Fruit fly (Drosophila melanogaster) whole organism, pupa: ENCODE results near the gene CG3808.
A peak's percentile ranks its signal among the peaks of the same experiment; 100 is the strongest.

ENCODE experiments used
- CG10348 ChIP-seq: fragments of 200-800 bp; sonication (Bioruptor generic); IDR thresholded peaks from 2 replicates; pipeline ENCODE4 v1.3.6; 2022; ENCODE audit warnings: missing biosample characterization, missing genetic modification characterization
- CG12605 ChIP-seq: fragments of 200-800 bp; sonication (Bioruptor generic); IDR thresholded peaks from 2 replicates; pipeline ENCODE4 v1.3.6; 2022; ENCODE audit warnings: missing biosample characterization, missing genetic modification characterization
- CG13204 ChIP-seq: fragments of 200-800 bp; sonication (Bioruptor generic); optimal IDR thresholded peaks from 2 replicates; lab custom pipeline; 2018; ENCODE audit warnings: missing biosample characterization, mild to moderate bottlenecking, missing genetic modification characterization, moderate library complexity
- CG14655 ChIP-seq: fragments of 200-800 bp; sonication (Bioruptor generic); optimal IDR thresholded peaks from 3 replicates; lab custom pipeline; 2017; ENCODE audit warnings: mild to moderate bottlenecking, missing biosample characterization, missing genetic modification reagents, missing genetic modification characterization
- CG15710 ChIP-seq: fragments of 200-800 bp; sonication (Bioruptor generic); optimal IDR thresholded peaks from 2 replicates; lab custom pipeline; 2018; ENCODE audit warnings: missing biosample characterization, mild to moderate bottlenecking, missing genetic modification characterization, moderate library complexity
- CG17806 ChIP-seq: fragments of 200-800 bp; sonication (Bioruptor generic); optimal IDR thresholded peaks from 2 replicates; lab custom pipeline; 2018; ENCODE audit warnings: missing biosample characterization, mild to moderate bottlenecking, missing genetic modification characterization, moderate library complexity
- CG32121 ChIP-seq: fragments of 200-800 bp; sonication (Bioruptor generic); IDR thresholded peaks from 2 replicates; pipeline ENCODE4 v1.3.6; 2022; ENCODE audit warnings: missing biosample characterization, missing genetic modification characterization
- CG34367 ChIP-seq: fragments of 200-800 bp; sonication (Bioruptor generic); optimal IDR thresholded peaks from 2 replicates; lab custom pipeline; 2018; ENCODE audit warnings: missing biosample characterization, mild to moderate bottlenecking, missing genetic modification characterization
- CG4496 ChIP-seq: fragments of 200-800 bp; sonication (Bioruptor generic); IDR thresholded peaks from 3 replicates; pipeline ENCODE4 v1.3.6; 2022; ENCODE audit warnings: missing biosample characterization, missing genetic modification characterization
- CG8159 ChIP-seq: fragments of 200-800 bp; sonication (Bioruptor generic); optimal IDR thresholded peaks from 3 replicates; lab custom pipeline; 2018; ENCODE audit warnings: missing biosample characterization, mild to moderate bottlenecking, missing genetic modification characterization, moderate library complexity
- CG8301 ChIP-seq: fragments of 200-800 bp; sonication (Bioruptor generic); optimal IDR thresholded peaks from 2 replicates; lab custom pipeline; 2018; ENCODE audit warnings: missing biosample characterization, mild to moderate bottlenecking, missing genetic modification characterization
- CG9948 ChIP-seq: fragments of 200-800 bp; sonication (Bioruptor generic); optimal IDR thresholded peaks from 2 replicates; lab custom pipeline; 2018; ENCODE audit warnings: missing biosample characterization, mild to moderate bottlenecking, missing genetic modification characterization, moderate library complexity
- D1 ChIP-seq: fragments of 200-800 bp; sonication (Bioruptor generic); optimal IDR thresholded peaks from 2 replicates; lab custom pipeline; 2018; ENCODE audit warnings: missing biosample characterization, mild to moderate bottlenecking, missing genetic modification characterization, moderate library complexity
- EcR ChIP-seq: fragments of 200-800 bp; sonication (Bioruptor generic); optimal IDR thresholded peaks from 3 replicates; lab custom pipeline; 2019; ENCODE audit warnings: missing biosample characterization, missing genetic modification characterization, mild to moderate bottlenecking, moderate library complexity, missing genetic modification reagents
- Ets98B ChIP-seq: fragments of 200-800 bp; sonication (Bioruptor generic); IDR thresholded peaks from 2 replicates; pipeline ENCODE4 v1.3.6; 2022; ENCODE audit warnings: missing biosample characterization, missing genetic modification characterization
- Pif1A ChIP-seq: fragments of 200-800 bp; sonication (Bioruptor generic); optimal IDR thresholded peaks from 3 replicates; lab custom pipeline; 2016; ENCODE audit warnings: missing biosample characterization, missing genetic modification characterization
- Pif1B ChIP-seq: fragments of 200-800 bp; sonication (Bioruptor generic); optimal IDR thresholded peaks from 3 replicates; lab custom pipeline; 2016; ENCODE audit warnings: missing biosample characterization, missing genetic modification characterization
- Snoo ChIP-seq: fragments of 200-800 bp; sonication (Bioruptor generic); optimal IDR thresholded peaks from 3 replicates; lab custom pipeline; 2017; ENCODE audit warnings: missing biosample characterization, mild to moderate bottlenecking, missing genetic modification characterization, inconsistent platforms
- fd96Ca ChIP-seq: fragments of 200-800 bp; sonication (Bioruptor generic); IDR thresholded peaks from 3 replicates; pipeline ENCODE4 v1.3.6; 2022; ENCODE audit warnings: missing biosample characterization, missing genetic modification characterization
- gl ChIP-seq: fragments of 200-800 bp; sonication (Bioruptor generic); optimal IDR thresholded peaks from 2 replicates; lab custom pipeline; 2018; ENCODE audit warnings: missing biosample characterization, mild to moderate bottlenecking, missing genetic modification characterization
- rn ChIP-seq: fragments of 200-800 bp; sonication (Bioruptor generic); IDR thresholded peaks from 2 replicates; pipeline ENCODE4 v1.3.6; 2022; ENCODE audit warnings: missing biosample characterization, missing genetic modification characterization

Gene CG3808

DNA sequence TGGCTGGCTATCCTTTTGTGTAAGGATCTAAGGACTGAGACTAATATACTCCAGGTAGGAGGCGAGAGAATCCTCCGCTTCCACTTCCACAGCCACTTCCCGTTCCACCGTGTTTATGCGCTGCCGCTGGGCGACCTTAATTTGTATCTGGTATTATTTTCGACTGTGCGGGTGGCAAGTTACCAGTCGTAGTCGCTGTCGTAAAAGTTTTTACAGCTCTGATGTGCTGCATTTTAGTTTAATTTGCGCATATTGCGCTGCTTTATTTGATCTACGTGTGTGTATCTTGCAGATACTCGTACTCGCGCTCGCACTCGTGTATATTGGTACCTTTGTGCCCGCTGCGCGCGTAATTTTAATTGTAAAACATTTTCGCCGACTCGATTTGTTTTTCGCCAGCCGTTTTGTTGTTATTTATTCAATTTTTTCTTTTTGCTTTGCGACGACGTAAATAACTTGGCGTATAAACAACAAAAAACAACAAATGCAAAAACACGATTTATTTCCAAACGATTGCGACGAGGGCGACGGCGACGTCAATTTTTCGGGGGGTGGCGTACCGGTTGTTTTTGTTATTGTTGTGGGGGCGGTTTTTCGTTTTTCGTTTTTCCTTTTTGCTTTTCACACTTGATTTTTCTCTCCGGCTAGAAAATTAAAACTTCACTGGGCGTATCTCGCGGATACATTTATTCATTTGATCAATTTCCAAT is 44.3 kb upstream of the CG3808 start:
- no peak for TF ChIP-seq CG13204 (GFP tag; lab: Kevin White, UChicago)
- TF ChIP-seq gl (tag; lab: Kevin White, UChicago): no peak
- no peak for TF ChIP-seq CG15710 (tag; lab: Kevin White, UChicago)
- no peak for TF ChIP-seq CG8159 (tag; lab: Kevin White, UChicago)
- no peak for TF ChIP-seq CG9948 (tag; lab: Kevin White, UChicago)
- peak; percentile 35; the same call in 1 of the 3 replicates for TF ChIP-seq CG4496 (GFP tag; lab: Robert Waterston, UW)

DNA sequence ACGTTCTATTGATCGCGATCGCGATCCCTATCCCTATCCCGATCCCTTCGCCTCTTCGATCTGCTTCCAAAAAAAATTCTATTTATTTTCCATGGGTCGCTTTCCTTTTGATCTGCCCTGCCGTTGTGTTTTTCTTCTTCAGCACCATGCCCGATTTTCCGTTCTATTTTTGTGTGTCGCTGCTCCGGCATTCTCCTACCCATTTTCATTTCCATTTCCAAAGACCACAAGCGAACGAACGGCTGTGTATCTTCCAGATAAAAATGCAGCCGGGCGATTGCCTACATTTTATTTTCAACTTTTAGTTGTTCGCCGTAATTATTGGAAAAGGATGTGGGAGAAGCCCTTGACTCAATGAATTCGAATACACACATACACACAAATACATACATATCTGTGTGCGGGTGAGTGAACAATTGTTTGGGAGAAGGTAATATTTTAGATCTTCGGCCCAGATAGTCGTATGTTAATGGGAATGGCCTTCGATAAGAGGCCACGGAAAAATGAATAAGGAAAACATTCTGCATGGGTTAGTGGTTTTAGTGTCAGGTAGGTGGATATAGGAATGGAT is 43.1 kb upstream of the CG3808 start:
- TF ChIP-seq CG17806 (tag; lab: Kevin White, UChicago) (no peak), CG15710 (tag; lab: Kevin White, UChicago) (no peak)

DNA sequence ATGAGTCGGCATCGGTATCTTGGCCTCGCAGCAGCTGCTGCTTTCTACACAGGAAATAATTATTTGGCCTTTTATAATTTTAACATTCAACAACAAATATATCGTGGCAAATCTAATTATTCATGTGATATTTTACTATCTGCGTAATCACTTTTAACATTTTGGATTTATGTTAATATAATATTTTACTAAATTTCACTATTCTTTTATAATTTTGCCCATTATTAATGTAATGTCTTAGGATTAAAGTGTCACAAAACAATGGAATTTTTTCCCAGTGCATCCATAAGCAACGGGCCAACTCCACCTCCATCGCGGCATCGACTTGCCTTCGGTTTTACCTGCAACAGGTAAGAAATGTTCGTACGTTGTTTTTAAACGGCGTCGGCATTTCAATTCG is 42.1 kb upstream of the CG3808 start:
- TF ChIP-seq Pif1B (GFP tag; lab: Kevin White, UChicago) (peak; percentile 91), gl (tag; lab: Kevin White, UChicago) (peak; percentile 80), D1 (tag; lab: Kevin White, UChicago) (peak; percentile 95), CG34367 (peak; percentile 93), CG10348 (GFP tag; lab: Robert Waterston, UW) (peak; percentile 38; the same call in 1 of the 2 replicates), CG8301 (tag; lab: Kevin White, UChicago) (peak; percentile 95), EcR (no peak), Snoo (tag; lab: Kevin White, UChicago) (peak; percentile 93), CG14655 (peak; percentile 96), Pif1A (peak; percentile 84), fd96Ca (GFP tag; lab: Robert Waterston, UW) (peak; percentile 61; the same call in 1 of the 3 replicates), CG13204 (GFP tag; lab: Kevin White, UChicago) (no peak), CG8159 (tag; lab: Kevin White, UChicago) (peak; percentile 98), rn (GFP tag; lab: Robert Waterston, UW) (peak; percentile 79), CG32121 (GFP tag; lab: Robert Waterston, UW) (peak; percentile 88), CG12605 (GFP tag; lab: Robert Waterston, UW) (peak; percentile 84), CG4496 (GFP tag; lab: Robert Waterston, UW) (peak; percentile 85), CG17806 (tag; lab: Kevin White, UChicago) (peak; percentile 96), CG9948 (tag; lab: Kevin White, UChicago) (peak; percentile 97), CG15710 (tag; lab: Kevin White, UChicago) (peak; percentile 97), Ets98B (GFP tag; lab: Robert Waterston, UW) (peak; percentile 82)

DNA sequence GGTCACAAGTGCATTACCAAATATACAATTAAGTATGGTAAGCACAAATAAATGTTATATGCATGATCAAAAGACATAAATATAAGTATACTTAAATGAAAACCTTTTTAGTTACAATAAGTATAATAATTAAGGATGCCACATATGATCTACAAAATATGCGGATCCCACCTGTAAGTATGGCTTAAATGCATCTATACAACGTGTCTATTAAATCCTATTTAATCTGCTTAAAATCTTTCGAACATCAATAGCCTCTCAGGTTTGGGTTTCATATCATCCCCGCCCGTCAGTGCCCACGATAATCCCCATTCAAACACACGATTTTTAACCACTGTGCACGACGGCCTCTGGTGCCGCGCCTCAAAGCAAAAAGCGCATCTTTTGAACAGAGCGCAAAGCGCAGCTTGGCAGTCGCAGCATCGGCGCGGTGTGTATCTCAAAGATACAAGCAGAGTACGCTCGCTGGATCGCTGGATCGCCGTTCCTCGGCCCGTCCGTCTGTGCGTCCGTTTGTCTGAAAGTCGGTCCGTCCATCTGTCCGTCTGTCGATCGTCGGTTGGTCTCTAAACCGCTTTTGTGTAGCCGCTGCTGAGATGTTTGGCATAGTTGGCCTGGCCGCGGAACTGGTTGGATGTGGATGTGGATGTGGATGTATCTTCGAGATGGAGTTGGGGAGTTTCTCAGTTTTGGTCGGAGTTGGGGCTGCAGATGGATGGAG is 41.4 kb upstream of the CG3808 start:
- TF ChIP-seq CG14655: peak; percentile 90
- TF ChIP-seq CG34367: peak; percentile 77
- peak; percentile 87 for TF ChIP-seq Pif1B (GFP tag; lab: Kevin White, UChicago)
- peak; percentile 49; the same call in 1 of the 3 replicates for TF ChIP-seq CG4496 (GFP tag; lab: Robert Waterston, UW)
- peak; percentile 45; the same call in 1 of the 2 replicates for TF ChIP-seq rn (GFP tag; lab: Robert Waterston, UW)
- TF ChIP-seq Ets98B (GFP tag; lab: Robert Waterston, UW): no peak
- peak; percentile 90 for TF ChIP-seq Pif1A
- peak; percentile 67 for TF ChIP-seq EcR
- TF ChIP-seq fd96Ca (GFP tag; lab: Robert Waterston, UW): peak; percentile 36; the same call in 1 of the 3 replicates
- peak; percentile 98 for TF ChIP-seq CG13204 (GFP tag; lab: Kevin White, UChicago)
- no peak; the same call in 1 of the 2 replicates for TF ChIP-seq CG12605 (GFP tag; lab: Robert Waterston, UW)
- TF ChIP-seq CG10348 (GFP tag; lab: Robert Waterston, UW): no peak
- 0 out of 2 replicates have a peak, but pooled peaks have one; percentile 17 for TF ChIP-seq CG32121 (GFP tag; lab: Robert Waterston, UW)
- TF ChIP-seq D1 (tag; lab: Kevin White, UChicago): peak; percentile 74
- peak; percentile 89 for TF ChIP-seq CG9948 (tag; lab: Kevin White, UChicago)
- TF ChIP-seq Snoo (tag; lab: Kevin White, UChicago): peak; percentile 79
- peak; percentile 87 for TF ChIP-seq CG15710 (tag; lab: Kevin White, UChicago)
- peak; percentile 93 for TF ChIP-seq CG8159 (tag; lab: Kevin White, UChicago)
- TF ChIP-seq CG8301 (tag; lab: Kevin White, UChicago): peak; percentile 87
- peak; percentile 81 for TF ChIP-seq CG17806 (tag; lab: Kevin White, UChicago)
- TF ChIP-seq gl (tag; lab: Kevin White, UChicago): peak; percentile 61

DNA sequence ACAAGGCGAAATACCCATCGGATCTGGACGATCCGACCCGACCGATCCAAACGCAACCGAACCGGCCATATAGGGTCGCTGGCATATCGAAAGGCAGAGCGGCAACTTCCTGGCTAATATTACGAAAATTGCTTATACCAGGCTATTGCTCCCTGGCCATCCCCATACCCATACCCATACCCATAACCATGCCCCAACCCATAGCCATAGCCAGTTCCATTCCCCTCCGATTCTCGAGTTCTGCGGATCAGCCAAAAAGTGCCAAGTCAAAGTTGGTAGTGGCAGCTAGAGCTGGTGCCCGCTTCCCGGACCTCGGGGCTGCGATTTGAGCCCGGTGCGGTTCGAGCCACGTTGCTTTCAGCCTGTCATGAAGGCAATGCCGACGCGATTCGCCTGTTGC is 40.8 kb upstream of the CG3808 start:
- TF ChIP-seq CG32121 (GFP tag; lab: Robert Waterston, UW) (no peak), CG13204 (GFP tag; lab: Kevin White, UChicago) (peak; percentile 87), CG9948 (tag; lab: Kevin White, UChicago) (no peak), EcR (peak; percentile 96)
